Worm (Caenorhabditis elegans) whole organism, L4 larva: Measurements from ENCODE around the gene F28H7.2.

Experiments used
- Y105C5A.15 ChIP-seq: fragments of 200-800 bp; sonication (Bioruptor generic); IDR thresholded peaks from 2 replicates; pipeline ENCODE4 v1.3.6; 2022; ENCODE audit warnings: missing genetic modification characterization, missing compliant biosample characterization
- nhr-102 ChIP-seq: sonication (generic microtip); optimal IDR thresholded peaks from 2 replicates; lab custom pipeline; 2016; ENCODE audit warnings: mild to moderate bottlenecking, missing genetic modification characterization, moderate library complexity, missing compliant biosample characterization
- nhr-28 ChIP-seq: fragments of 150-350 bp; optimal IDR thresholded peaks from 2 replicates; lab custom pipeline; 2014; ENCODE audit warnings: missing biosample characterization, missing genetic modification characterization
- unc-130 ChIP-seq: sonication (generic microtip); optimal IDR thresholded peaks from 2 replicates; lab custom pipeline; 2016; ENCODE audit warnings: missing genetic modification reagents, missing genetic modification characterization, missing compliant biosample characterization

- TF ChIP-seq nhr-28 (tag; lab: Kevin White, UChicago), result no peak
- TF ChIP-seq unc-130, result no peak
- no peak for TF ChIP-seq Y105C5A.15
- TF ChIP-seq nhr-102 (tag; lab: Kevin White, UChicago), result no peak
Observed at ce11 chrV:10743649-10744048, 4.1 kb upstream of the F28H7.2 start, which contains the start of gene srj-22.
